Worm (Caenorhabditis elegans) whole organism, late embryonic: ENCODE data around the gene Y53G8AM.6.

Experiments
- K02D7.2 ChIP-seq: sonication (generic microtip); optimal IDR thresholded peaks from 2 replicates; lab custom pipeline; 2017; ENCODE audit warnings: mild to moderate bottlenecking, missing genetic modification characterization, missing compliant biosample characterization
- ahr-1 ChIP-seq: sonication (generic microtip); optimal IDR thresholded peaks from 2 replicates; lab custom pipeline; 2016; ENCODE audit warnings: missing genetic modification characterization, missing compliant biosample characterization
- ama-1 ChIP-seq: fragments of 150-350 bp; optimal IDR thresholded peaks from 2 replicates; lab custom pipeline; 2014
- ceh-2 ChIP-seq: sonication (generic microtip); optimal IDR thresholded peaks from 2 replicates; lab custom pipeline; 2016; ENCODE audit warnings: missing genotype, missing genetic modification characterization, missing compliant biosample characterization
- ceh-45 ChIP-seq: fragments of 200-800 bp; sonication (Bioruptor generic); IDR thresholded peaks from 2 replicates; pipeline ENCODE4 v1.3.6; 2022; ENCODE audit warnings: missing genetic modification reagents, missing genetic modification characterization, missing compliant biosample characterization
- hlh-6 ChIP-seq: sonication (generic microtip); optimal IDR thresholded peaks from 2 replicates; lab custom pipeline; 2016; ENCODE audit warnings: missing genotype, missing genetic modification characterization, missing compliant biosample characterization
- nhr-11 ChIP-seq: fragments of 150-350 bp; optimal IDR thresholded peaks from 2 replicates; lab custom pipeline; 2014; ENCODE audit warnings: missing biosample characterization, missing genetic modification characterization
- nhr-232 ChIP-seq: sonication (generic microtip); optimal IDR thresholded peaks from 2 replicates; lab custom pipeline; 2016; ENCODE audit warnings: missing genetic modification characterization, missing compliant biosample characterization
- pat-9 ChIP-seq: fragments of 200-800 bp; sonication (Bioruptor generic); optimal IDR thresholded peaks from 2 replicates; lab custom pipeline; 2018; ENCODE audit warnings: mild to moderate bottlenecking, missing genetic modification characterization, moderate library complexity, missing compliant biosample characterization
- pha-2 ChIP-seq: sonication (generic microtip); optimal IDR thresholded peaks from 2 replicates; lab custom pipeline; 2017; ENCODE audit warnings: mild to moderate bottlenecking, missing genetic modification characterization, missing compliant biosample characterization
- pha-4 ChIP-seq: fragments of 150-350 bp; optimal IDR thresholded peaks from 2 replicates; lab custom pipeline; 2018; ENCODE audit warnings: missing biosample characterization, missing genetic modification reagents, missing genetic modification characterization
- sdc-2 ChIP-seq: sonication (generic microtip); optimal IDR thresholded peaks from 2 replicates; lab custom pipeline; 2016; ENCODE audit warnings: missing genotype, missing genetic modification characterization, missing compliant biosample characterization
- ttx-3 ChIP-seq: sonication (generic microtip); optimal IDR thresholded peaks from 2 replicates; lab custom pipeline; 2016; ENCODE audit warnings: missing genetic modification reagents, missing genetic modification characterization, missing compliant biosample characterization
- ztf-16 ChIP-seq: sonication (generic microtip); optimal IDR thresholded peaks from 2 replicates; lab custom pipeline; 2017; ENCODE audit warnings: missing genetic modification characterization, missing compliant biosample characterization

DNA sequence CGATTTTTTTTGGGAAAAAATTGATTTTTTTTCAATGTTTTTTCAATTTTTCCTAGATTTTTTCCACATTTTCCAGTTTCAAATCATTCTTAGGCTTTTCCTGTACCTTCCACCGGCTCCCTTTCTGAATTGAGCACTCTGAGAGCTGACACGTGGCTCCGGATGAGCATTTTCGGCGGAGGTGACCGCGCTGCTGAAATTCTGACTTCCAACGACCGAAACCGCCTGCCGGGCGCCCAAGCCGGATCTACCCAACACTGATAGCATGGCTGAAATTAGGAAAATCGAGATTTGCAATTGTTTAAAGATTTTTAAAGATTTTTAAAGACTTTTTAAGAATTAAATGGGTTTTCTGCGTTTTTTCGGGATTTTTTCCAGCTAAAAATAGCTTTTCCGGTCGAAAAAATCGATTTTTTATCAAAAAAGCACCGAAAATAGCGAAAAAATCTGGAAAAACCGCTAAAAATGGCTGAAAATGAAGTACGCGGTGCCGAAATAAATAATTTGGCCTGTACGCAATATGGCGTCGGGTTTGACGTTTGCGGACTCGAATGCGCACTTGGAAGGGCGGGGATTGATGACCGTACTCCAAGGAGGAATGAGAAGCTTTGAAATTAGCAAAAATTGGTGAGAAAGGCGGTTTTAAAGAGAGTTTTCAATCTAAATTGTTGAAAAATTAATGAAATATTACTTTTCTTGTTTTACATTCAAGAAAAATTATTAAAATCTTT is 11.1 kb downstream of the Y53G8AM.6 start, which contains the start of gene nduf-9:
- TF ChIP-seq nhr-232 (tag; lab: Kevin White, UChicago) (no peak), ztf-16 (tag; lab: Kevin White, UChicago) (no peak), K02D7.2 (tag; lab: Kevin White, UChicago) (no peak), pha-4 (tag; lab: Kevin White, UChicago) (no peak), pat-9 (tag; lab: Kevin White, UChicago) (no peak), ama-1 (lab: Kevin White, UChicago) (no peak), nhr-11 (tag; lab: Kevin White, UChicago) (no peak), sdc-2 (tag; lab: Kevin White, UChicago) (no peak), hlh-6 (tag; lab: Kevin White, UChicago) (no peak), ttx-3 (no peak), pha-2 (tag; lab: Kevin White, UChicago) (no peak), ceh-2 (tag; lab: Kevin White, UChicago) (no peak), ahr-1 (tag; lab: Kevin White, UChicago) (no peak), ceh-45 (GFP tag; lab: Robert Waterston, UW) (no peak)
